Worm (Caenorhabditis elegans): ENCODE measurements around the gene R11H6.2.
A peak's percentile ranks its signal among the peaks of the same experiment; 100 is the strongest.

The R11H6.2 gene

DNA sequence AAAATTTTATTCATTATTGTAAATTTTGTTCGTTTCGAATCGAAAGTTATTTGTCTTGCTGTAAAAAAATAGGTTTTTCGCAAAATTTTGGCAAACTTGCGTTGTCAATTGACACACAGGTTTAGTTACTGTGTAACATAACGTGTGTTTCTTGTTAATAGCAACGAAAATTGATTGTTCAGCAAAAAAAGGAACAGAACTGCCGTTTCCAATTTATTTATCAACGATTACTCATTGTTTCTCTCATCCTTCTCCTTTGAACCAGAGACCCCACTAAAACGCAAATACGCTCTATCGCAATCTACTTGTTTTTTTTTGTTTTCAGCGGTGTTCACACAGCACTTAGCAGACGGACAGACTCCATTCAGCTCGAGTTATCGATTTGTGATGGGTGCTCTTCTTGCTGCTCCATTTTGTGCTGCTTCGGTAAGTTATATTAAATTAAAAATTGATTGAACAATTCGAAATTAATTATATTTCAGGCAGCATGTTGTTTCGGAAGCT is at the start of gene R11H6.2:
R11H6.2 (plus strand) TSS at position 326 of the 504 bp plus-strand sequence.
- no peak for TF ChIP-seq F26F4.8 (GFP tag; conservative IDR thresholded peaks at IDR 0.05)
- no peak for TF ChIP-seq jun-1 (tag; optimal IDR thresholded peaks at IDR 0.05)
- 0 out of 2 replicates have a peak, but pooled peaks have one; percentile 13 for TF ChIP-seq ctbp-1 (GFP tag; IDR thresholded peaks at IDR 0.05)
- TF ChIP-seq nhr-6 (tag; optimal IDR thresholded peaks at IDR 0.05), result peak; percentile 75
- no peak for TF ChIP-seq attf-4 (tag; optimal IDR thresholded peaks at IDR 0.05)
- no peak for TF ChIP-seq pha-4 (GFP tag; IDR thresholded peaks at IDR 0.05)
- TF ChIP-seq pha-4 (tag; optimal IDR thresholded peaks at IDR 0.05), result peak; percentile 22
- TF ChIP-seq nhr-237 (tag; optimal IDR thresholded peaks at IDR 0.05), result no peak
- TF ChIP-seq madf-9 (GFP tag; conservative IDR thresholded peaks at IDR 0.05), result no peak
- no peak for TF ChIP-seq F49E8.2 (tag; optimal IDR thresholded peaks at IDR 0.05; ENCODE audit: borderline replicate concordance)
- TF ChIP-seq saeg-2 (GFP tag; IDR thresholded peaks at IDR 0.05), result no peak
- no peak for TF ChIP-seq ZK337.2 (GFP tag; IDR thresholded peaks at IDR 0.05)
- TF ChIP-seq Y105C5A.15 (GFP tag; IDR thresholded peaks at IDR 0.05), result no peak
- no peak for TF ChIP-seq set-16 (GFP tag; IDR thresholded peaks at IDR 0.05)
- no peak for TF ChIP-seq daf-8 (GFP tag; IDR thresholded peaks at IDR 0.05)
- no peak for TF ChIP-seq F44E2.7 (GFP tag; IDR thresholded peaks at IDR 0.05)
- TF ChIP-seq zag-1 (tag; optimal IDR thresholded peaks at IDR 0.05), result no peak
- no peak for TF ChIP-seq unc-39 (tag; optimal IDR thresholded peaks at IDR 0.05)
- no peak for TF ChIP-seq ceh-44 (GFP tag; IDR thresholded peaks at IDR 0.05)
- TF ChIP-seq mes-2 (tag; optimal IDR thresholded peaks at IDR 0.05; ENCODE audit: poor library complexity, severe bottlenecking), result peak; percentile 71
- TF ChIP-seq mep-1 (tag; optimal IDR thresholded peaks at IDR 0.05), result peak; percentile 33
- no peak for TF ChIP-seq F37D6.2 (tag; optimal IDR thresholded peaks at IDR 0.05)
- TF ChIP-seq mdl-1 (tag; optimal IDR thresholded peaks at IDR 0.05), result no peak
- no peak for TF ChIP-seq madf-5 (GFP tag; IDR thresholded peaks at IDR 0.05)
- peak; percentile 54; the same call in 1 of the 2 replicates for TF ChIP-seq hmg-1.1 (GFP tag; IDR thresholded peaks at IDR 0.05)
- TF ChIP-seq nhr-28 (tag; optimal IDR thresholded peaks at IDR 0.05), result peak; percentile 48
- TF ChIP-seq dmd-6 (GFP tag; IDR thresholded peaks at IDR 0.05), result no peak
- no peak for TF ChIP-seq zfp-3 (GFP tag; conservative IDR thresholded peaks at IDR 0.05)
- peak; percentile 3 for TF ChIP-seq pqm-1 (tag; optimal IDR thresholded peaks at IDR 0.05)
- no peak for TF ChIP-seq F10B5.3 (tag; optimal IDR thresholded peaks at IDR 0.05)
- TF ChIP-seq dve-1 (tag; optimal IDR thresholded peaks at IDR 0.05; ENCODE audit: insufficient read depth), result peak; percentile 21
- TF ChIP-seq dpl-1 (GFP tag; optimal IDR thresholded peaks at IDR 0.05), result peak; percentile 24
- TF ChIP-seq lin-13 (GFP tag; optimal IDR thresholded peaks at IDR 0.05), result no peak
- TF ChIP-seq lin-38 (GFP tag; IDR thresholded peaks at IDR 0.05), result peak; percentile 78
- peak; percentile 52 for TF ChIP-seq hlh-11 (tag; optimal IDR thresholded peaks at IDR 0.05)
- peak; percentile 35 for TF ChIP-seq hlh-30 (tag; optimal IDR thresholded peaks at IDR 0.05; ENCODE audit: insufficient read depth)
- no peak for TF ChIP-seq nhr-11 (tag; optimal IDR thresholded peaks at IDR 0.05)
- TF ChIP-seq dmd-8 (GFP tag; IDR thresholded peaks at IDR 0.05), result no peak
- peak in 1 of 2 experiments; percentile 99 for TF ChIP-seq unc-62 (GFP tag; optimal IDR thresholded peaks at IDR 0.05 in 1 of 2)
- TF ChIP-seq unc-62 (tag; optimal IDR thresholded peaks at IDR 0.05), result no peak
- TF ChIP-seq ceh-28 (tag; optimal IDR thresholded peaks at IDR 0.05), result peak; percentile 29
- peak in 1 of 2 experiments; percentile 57 for TF ChIP-seq lsy-2 (tag; optimal IDR thresholded peaks at IDR 0.05)
- peak; percentile 1 for TF ChIP-seq rbr-2 (tag; optimal IDR thresholded peaks at IDR 0.05)
- TF ChIP-seq snpc-1.2 (GFP tag; IDR thresholded peaks at IDR 0.05), result no peak
- TF ChIP-seq nhr-111 (GFP tag; optimal IDR thresholded peaks at IDR 0.05), result no peak

Data from whole organism, L4 larva.